Worm (Caenorhabditis elegans): Measurements from ENCODE around the gene Y76B12C.3.

- TF ChIP-seq daf-16 (GFP tag; optimal IDR thresholded peaks at IDR 0.05) (no peak), daf-16 (tag; optimal IDR thresholded peaks at IDR 0.05) (no peak), nhr-11 (tag; optimal IDR thresholded peaks at IDR 0.05) (no peak), sdz-12 (GFP tag; optimal IDR thresholded peaks at IDR 0.05) (no peak), lsy-2 (tag; optimal IDR thresholded peaks at IDR 0.05) (no peak), snpc-4 (tag; optimal IDR thresholded peaks at IDR 0.05) (no peak), mxl-2 (GFP tag; conservative IDR thresholded peaks at IDR 0.05) (no peak), rbr-2 (tag; optimal IDR thresholded peaks at IDR 0.05) (no peak), unc-39 (tag; optimal IDR thresholded peaks at IDR 0.05) (no peak), dmd-8 (GFP tag; IDR thresholded peaks at IDR 0.05) (no peak), zag-1 (tag; optimal IDR thresholded peaks at IDR 0.05) (no peak), zfp-2 (tag; optimal IDR thresholded peaks at IDR 0.05) (no peak), pha-4 (GFP tag; IDR thresholded peaks at IDR 0.05) (no peak), pha-4 (tag; optimal IDR thresholded peaks at IDR 0.05) (no peak), lin-39 (tag; optimal IDR thresholded peaks at IDR 0.05) (no peak), pqm-1 (tag; optimal IDR thresholded peaks at IDR 0.05) (no peak)
Measured at ce11 chrIV:1956411-1956810, 17.1 kb upstream of the Y76B12C.3 start, which contains the start of gene F52C12.6.

Data from whole organism, L4 larva.